Fruit fly (Drosophila melanogaster) whole organism: ENCODE data around the gene CG42594.

Experiments
- EcR ChIP-seq, 2 experiments: fragments of >200 bp; optimal IDR thresholded peaks; 2 replicates each; lab custom pipeline; 2017; ENCODE audit warnings: missing biosample characterization in 2 of 2, missing genetic modification characterization in 2 of 2, missing genetic modification reagents in 2 of 2
- psq ChIP-seq: fragments of >200 bp; optimal IDR thresholded peaks from 2 replicates; lab custom pipeline; 2017

DNA sequence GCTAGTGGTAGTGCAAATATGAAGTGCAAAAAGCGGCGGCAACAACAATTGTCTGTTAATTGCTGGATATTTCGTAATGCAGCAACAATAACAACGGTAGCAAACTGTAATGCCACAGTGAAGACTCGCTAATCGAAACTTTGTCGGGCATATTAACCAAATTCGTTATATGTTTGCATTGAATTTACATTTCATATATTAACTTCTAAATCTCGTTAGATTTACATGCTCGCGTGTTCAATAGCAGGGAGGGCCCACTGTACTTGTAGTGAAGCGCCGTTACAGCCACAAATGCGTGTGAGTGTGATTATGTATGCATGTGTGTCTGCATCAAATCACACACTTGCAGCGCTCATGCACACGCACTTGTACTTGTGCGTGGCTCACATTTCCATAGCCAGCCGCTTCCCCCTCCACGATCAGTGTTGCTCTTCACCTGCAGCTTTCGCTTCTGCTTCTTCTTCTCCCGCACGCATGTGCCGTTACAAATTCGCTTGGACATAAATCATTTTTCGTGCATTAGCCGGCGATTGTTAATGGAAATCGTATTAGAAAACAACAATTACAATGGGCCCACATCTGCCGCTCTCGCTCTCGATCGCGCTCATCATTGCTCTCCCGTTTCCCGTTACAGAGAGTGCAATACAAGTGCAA, 99.3 kb downstream of the CG42594 start:
- TF ChIP-seq psq (lab: Kevin White, UChicago) (no peak), EcR (GFP tag; optimal IDR thresholded peaks at IDR 0.05; lab: Kevin White, UChicago) (no peak)
